Fruit fly (Drosophila melanogaster): ENCODE results near the gene eag.

Gene eag

DNA sequence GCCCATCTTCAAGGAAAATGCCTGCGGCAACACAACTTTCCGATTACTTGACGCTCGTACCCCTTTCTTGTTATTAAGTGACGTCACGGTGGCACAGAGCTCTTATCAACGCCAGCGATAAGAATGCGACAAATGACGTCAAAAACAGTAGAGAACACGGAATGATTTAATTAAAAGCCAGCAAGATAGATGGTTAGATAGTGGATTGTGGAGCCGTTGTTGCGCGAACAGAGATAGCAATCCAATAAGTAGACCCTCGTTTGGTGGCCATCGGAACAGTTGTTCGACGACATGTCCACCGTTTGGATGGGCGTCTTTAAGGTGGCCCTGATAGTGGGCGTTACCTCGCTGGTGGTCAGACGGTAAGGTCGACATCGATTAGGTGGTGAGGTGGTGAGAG is 25.5 kb upstream of the eag start:
- TF ChIP-seq Med (GFP tag) (peak; percentile 52), Fer1 (GFP tag; optimal IDR thresholded peaks at IDR 0.05) (no peak), Pdp1 (GFP tag; optimal IDR thresholded peaks at IDR 0.05) (peak in 1 of 2 experiments; percentile 60), Hey (tag; optimal IDR thresholded peaks at IDR 0.05) (peak; percentile 60), CG10267 (tag; optimal IDR thresholded peaks at IDR 0.05) (no peak), CG10274 (GFP tag; optimal IDR thresholded peaks at IDR 0.05) (no peak), mirr (GFP tag; optimal IDR thresholded peaks at IDR 0.05) (peak; percentile 75), exex (tag; optimal IDR thresholded peaks at IDR 0.05) (peak; percentile 79), sug (tag; optimal IDR thresholded peaks at IDR 0.05) (peak; percentile 80), BtbVII (GFP tag; optimal IDR thresholded peaks at IDR 0.05) (peak; percentile 81), CG34376 (GFP tag; optimal IDR thresholded peaks at IDR 0.05) (peak; percentile 42), lab (GFP tag; optimal IDR thresholded peaks at IDR 0.05) (peak; percentile 53), grn (GFP tag; optimal IDR thresholded peaks at IDR 0.05) (peak; percentile 98)

DNA sequence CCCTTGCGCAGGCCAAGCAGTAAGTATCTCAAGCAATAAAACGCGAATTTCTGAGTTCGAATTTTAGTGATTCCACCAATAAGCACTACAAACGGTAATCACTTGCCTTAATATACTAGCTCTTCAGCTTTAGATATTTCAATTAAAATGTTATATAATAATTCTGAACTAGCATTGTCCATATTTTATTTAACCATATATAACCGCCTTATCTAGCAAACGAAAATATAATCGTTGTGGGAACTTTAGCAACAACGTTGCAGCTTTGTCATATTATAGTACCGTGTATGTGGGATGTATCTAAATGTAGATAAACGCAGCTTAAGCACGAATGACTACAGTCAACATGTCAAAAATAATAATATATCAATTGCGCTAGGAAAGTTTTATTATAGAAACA is 24.0 kb upstream of the eag start:
- TF ChIP-seq Pdp1 (GFP tag; optimal IDR thresholded peaks at IDR 0.05) (peak in 1 of 2 experiments; percentile 64), ssp (GFP tag; IDR thresholded peaks at IDR 0.05) (no peak), H2.0 (GFP tag; IDR thresholded peaks at IDR 0.05) (no peak), vvl (GFP tag; IDR thresholded peaks at IDR 0.05) (no peak), klu (GFP tag; IDR thresholded peaks at IDR 0.05) (no peak)

DNA sequence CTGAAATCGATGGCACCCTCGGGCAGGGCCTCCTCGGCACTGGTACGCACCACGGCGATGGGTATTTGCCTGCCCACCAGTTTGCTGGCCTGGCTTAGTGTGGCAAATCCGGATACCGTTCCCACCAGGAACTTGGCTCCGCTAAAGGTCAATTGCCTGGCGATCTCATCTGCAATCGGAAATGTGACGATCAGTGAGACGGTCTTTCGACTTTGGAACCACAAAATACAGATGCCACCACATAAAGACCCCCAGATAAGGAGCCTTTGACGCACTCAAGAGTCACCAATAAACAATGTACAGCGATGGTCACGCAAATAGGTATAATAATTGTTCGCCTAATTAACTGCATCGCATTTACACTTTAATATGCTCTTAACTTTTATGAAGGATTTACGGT is 19.0 kb upstream of the eag start:
- TF ChIP-seq CG11696 (GFP tag; IDR thresholded peaks at IDR 0.05) (peak; percentile 41; the same call in 1 of the 2 replicates), nom (GFP tag; optimal IDR thresholded peaks at IDR 0.05) (peak; percentile 53), grn (GFP tag; optimal IDR thresholded peaks at IDR 0.05) (no peak), Med (GFP tag) (peak; percentile 43)

DNA sequence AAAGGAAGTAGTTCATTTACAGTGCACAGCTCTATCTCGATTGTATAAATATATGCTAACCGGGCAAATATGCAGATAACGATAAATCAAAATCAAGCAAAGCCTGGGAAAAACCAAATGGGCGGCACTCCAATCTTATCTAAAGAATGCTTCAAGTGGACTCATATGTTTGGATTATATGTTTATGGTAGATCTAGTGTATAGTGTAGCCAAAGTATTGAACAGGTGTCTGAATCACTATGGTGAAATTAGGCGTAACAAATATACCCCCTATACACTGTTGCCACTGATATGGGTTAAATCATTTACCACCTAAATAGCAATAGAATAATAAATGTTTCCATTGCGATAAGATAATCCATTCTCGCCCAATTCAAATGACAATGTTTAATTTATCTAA is 8.8 kb upstream of the eag start:
- TF ChIP-seq Vsx1 (GFP tag; optimal IDR thresholded peaks at IDR 0.05) (peak; percentile 0), tgo (GFP tag; IDR thresholded peaks at IDR 0.05) (no peak), mirr (GFP tag; optimal IDR thresholded peaks at IDR 0.05) (peak; percentile 86), twi (tag; optimal IDR thresholded peaks at IDR 0.05) (peak; percentile 19), grn (GFP tag; optimal IDR thresholded peaks at IDR 0.05) (peak; percentile 19), sd (tag; optimal IDR thresholded peaks at IDR 0.05) (peak; percentile 93), exex (tag; optimal IDR thresholded peaks at IDR 0.05) (peak; percentile 88), sug (tag; optimal IDR thresholded peaks at IDR 0.05) (peak; percentile 97), sima (GFP tag; optimal IDR thresholded peaks at IDR 0.05) (no peak), CG34376 (GFP tag; optimal IDR thresholded peaks at IDR 0.05) (peak; percentile 38), CG2678 (tag; optimal IDR thresholded peaks at IDR 0.05) (peak; percentile 21), stc (GFP tag; IDR thresholded peaks at IDR 0.05) (no peak), Hey (tag; optimal IDR thresholded peaks at IDR 0.05) (peak; percentile 52), Pdp1 (GFP tag; optimal IDR thresholded peaks at IDR 0.05) (peak in 1 of 2 experiments; percentile 1), Dbx (GFP tag; IDR thresholded peaks at IDR 0.05) (no peak), sens-2 (GFP tag; IDR thresholded peaks at IDR 0.05) (peak; percentile 53; the same call in 1 of the 2 replicates), Fer1 (GFP tag; optimal IDR thresholded peaks at IDR 0.05) (peak; percentile 1), odd (GFP tag; optimal IDR thresholded peaks at IDR 0.05) (no peak), GATAe (GFP tag; conservative IDR thresholded peaks at IDR 0.05) (peak; percentile 46; the same call in 1 of the 2 replicates)

DNA sequence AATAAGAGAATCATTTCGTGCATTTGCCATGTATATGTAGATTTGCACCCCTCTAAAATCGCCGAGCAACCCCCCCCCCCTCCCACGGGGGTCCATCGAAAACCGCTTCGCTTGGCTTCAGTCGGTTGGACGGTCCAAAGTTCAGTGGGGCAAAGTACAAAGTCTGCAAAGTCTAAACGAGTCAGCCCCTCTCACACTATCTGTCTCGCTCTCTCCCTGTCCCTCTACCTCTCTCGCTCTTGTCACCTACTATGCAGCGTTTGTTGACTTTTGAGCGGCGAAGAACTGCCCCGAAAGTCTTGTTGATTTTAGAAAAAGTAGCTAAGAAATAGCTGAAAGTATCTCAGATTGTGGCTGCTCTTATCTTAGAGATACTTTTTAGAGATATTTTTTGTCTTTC is 7.9 kb upstream of the eag start:
- peak; percentile 66; the same call in 1 of the 3 replicates for TF ChIP-seq z (GFP tag; IDR thresholded peaks at IDR 0.05)
- peak; percentile 12 for TF ChIP-seq CG7556 (GFP tag; optimal IDR thresholded peaks at IDR 0.05)
- peak; percentile 65; the same call in 2 of the 3 replicates for TF ChIP-seq ase (GFP tag; IDR thresholded peaks at IDR 0.05)
- TF ChIP-seq CG14860 (GFP tag; IDR thresholded peaks at IDR 0.05; ENCODE audit: partially characterized antibody): no peak
- peak; percentile 86 for TF ChIP-seq CG32532 (GFP tag; IDR thresholded peaks at IDR 0.05)
- peak; percentile 48 for TF ChIP-seq CG33557 (GFP tag; optimal IDR thresholded peaks at IDR 0.05)
- TF ChIP-seq CG9727 (GFP tag; optimal IDR thresholded peaks at IDR 0.05): peak; percentile 31
- peak; percentile 42 for TF ChIP-seq Meics (GFP tag; optimal IDR thresholded peaks at IDR 0.05)
- peak; percentile 81 for TF ChIP-seq sens (GFP tag)
- peak; percentile 5 for TF ChIP-seq Hand (GFP tag; optimal IDR thresholded peaks at IDR 0.05)
- TF ChIP-seq B-H1 (GFP tag; IDR thresholded peaks at IDR 0.05): peak; percentile 42; the same call in 1 of the 3 replicates
- TF ChIP-seq Adf1 (GFP tag; IDR thresholded peaks at IDR 0.05): peak; percentile 55; the same call in 1 of the 2 replicates
- TF ChIP-seq CG3726 (GFP tag; IDR thresholded peaks at IDR 0.05): peak; percentile 53; the same call in 1 of the 3 replicates
- TF ChIP-seq CG17328 (GFP tag; IDR thresholded peaks at IDR 0.05): peak; percentile 18; the same call in 1 of the 2 replicates
